Fruit fly (Drosophila melanogaster) whole organism, embryonic: ENCODE results near the gene Nup160.

Experiments used
- C15 ChIP-seq: fragments of 200-800 bp; sonication (Bioruptor generic); IDR thresholded peaks from 3 replicates; pipeline ENCODE4 v1.3.6; 2022; ENCODE audit warnings: missing biosample characterization, missing genetic modification characterization
- CG1024 ChIP-seq: fragments of 200-800 bp; sonication (Bioruptor generic); IDR thresholded peaks from 2 replicates; pipeline ENCODE4 v1.3.6; 2022; ENCODE audit warnings: missing biosample characterization, missing genetic modification characterization
- CG11696 ChIP-seq: fragments of 200-800 bp; sonication (Bioruptor generic); IDR thresholded peaks from 2 replicates; pipeline ENCODE4 v1.3.6; 2022; ENCODE audit warnings: missing biosample characterization, missing genetic modification characterization
- CG12155 ChIP-seq: fragments of 200-800 bp; sonication (Bioruptor generic); optimal IDR thresholded peaks from 3 replicates; lab custom pipeline; 2016; ENCODE audit warnings: missing biosample characterization, missing genetic modification characterization
- CG12219 ChIP-seq: fragments of 200-800 bp; sonication (Bioruptor generic); optimal IDR thresholded peaks from 3 replicates; lab custom pipeline; 2018; ENCODE audit warnings: missing biosample characterization, mild to moderate bottlenecking, missing genetic modification characterization
- CG12942 ChIP-seq: fragments of 200-800 bp; sonication (Bioruptor generic); optimal IDR thresholded peaks from 3 replicates; lab custom pipeline; 2016; ENCODE audit warnings: missing biosample characterization, missing genetic modification characterization
- CG14014 ChIP-seq: fragments of 200-800 bp; sonication (Bioruptor generic); IDR thresholded peaks from 2 replicates; pipeline ENCODE4 v1.3.6; 2022; ENCODE audit warnings: missing biosample characterization, missing genetic modification characterization
- CG14667 ChIP-seq: fragments of 200-800 bp; sonication (Bioruptor generic); IDR thresholded peaks from 2 replicates; pipeline ENCODE4 v1.3.6; 2022; ENCODE audit warnings: missing biosample characterization, missing genetic modification characterization
- CG17361 ChIP-seq: fragments of 200-800 bp; sonication (Bioruptor generic); IDR thresholded peaks from 3 replicates; pipeline ENCODE4 v1.3.6; 2022; ENCODE audit warnings: missing biosample characterization, missing genetic modification characterization
- CG2120 ChIP-seq: fragments of 200-800 bp; sonication (Bioruptor generic); optimal IDR thresholded peaks from 3 replicates; lab custom pipeline; 2016; ENCODE audit warnings: missing biosample characterization, missing genetic modification characterization
- CG2678 ChIP-seq: fragments of 200-800 bp; sonication (Bioruptor generic); optimal IDR thresholded peaks from 3 replicates; lab custom pipeline; 2019; ENCODE audit warnings: missing biosample characterization, mild to moderate bottlenecking, missing genetic modification characterization, moderate library complexity
- CG30431 ChIP-seq: fragments of 200-800 bp; sonication (Bioruptor generic); optimal IDR thresholded peaks from 2 replicates; lab custom pipeline; 2017; ENCODE audit warnings: missing biosample characterization, missing genetic modification characterization
- CG32532 ChIP-seq: fragments of 200-800 bp; sonication (Bioruptor generic); IDR thresholded peaks from 2 replicates; pipeline ENCODE4 v1.3.6; 2022; ENCODE audit warnings: missing biosample characterization, missing genetic modification characterization
- CG6272 ChIP-seq: fragments of 200-800 bp; sonication (Bioruptor generic); IDR thresholded peaks from 2 replicates; pipeline ENCODE4 v1.3.6; 2022; ENCODE audit warnings: missing biosample characterization, missing genetic modification characterization
- CG6654 ChIP-seq: fragments of 200-800 bp; sonication (Bioruptor generic); optimal IDR thresholded peaks from 2 replicates; lab custom pipeline; 2017; ENCODE audit warnings: missing biosample characterization, mild to moderate bottlenecking, missing genetic modification characterization
- CG6765 ChIP-seq: fragments of 200-800 bp; sonication (Bioruptor generic); optimal IDR thresholded peaks from 3 replicates; lab custom pipeline; 2017; ENCODE audit warnings: missing biosample characterization, mild to moderate bottlenecking, missing genetic modification characterization
- CG7556 ChIP-seq: fragments of 200-800 bp; sonication (Bioruptor generic); optimal IDR thresholded peaks from 2 replicates; lab custom pipeline; 2017; ENCODE audit warnings: missing biosample characterization, mild to moderate bottlenecking, missing genetic modification characterization
- CG7928 ChIP-seq: fragments of 200-800 bp; sonication (Bioruptor generic); optimal IDR thresholded peaks from 2 replicates; lab custom pipeline; 2017; ENCODE audit warnings: missing biosample characterization, mild to moderate bottlenecking, missing genetic modification characterization
- CTCF ChIP-seq: fragments of 200-800 bp; sonication (Bioruptor generic); optimal IDR thresholded peaks from 2 replicates; lab custom pipeline; 2017; ENCODE audit warnings: missing biosample characterization, mild to moderate bottlenecking, missing genetic modification characterization, moderate library complexity
- D19A ChIP-seq: fragments of 200-800 bp; optimal IDR thresholded peaks from 3 replicates; lab custom pipeline; 2019; ENCODE audit warnings: missing biosample characterization, mild to moderate bottlenecking, missing genetic modification characterization, moderate library complexity
- Dip2 ChIP-seq: fragments of 200-800 bp; sonication (Bioruptor generic); IDR thresholded peaks from 2 replicates; pipeline ENCODE4 v1.3.6; 2022; ENCODE audit warnings: missing biosample characterization, missing genetic modification characterization
- Dref ChIP-seq: fragments of 200-800 bp; sonication (Bioruptor generic); IDR thresholded peaks from 2 replicates; pipeline ENCODE4 v1.3.6; 2022; ENCODE audit warnings: missing biosample characterization, missing genetic modification characterization
- Elba2 ChIP-seq: fragments of 200-800 bp; sonication (Bioruptor generic); optimal IDR thresholded peaks from 3 replicates; lab custom pipeline; 2016; ENCODE audit warnings: missing biosample characterization, missing genetic modification characterization
- H2.0 ChIP-seq: fragments of 200-800 bp; sonication (Bioruptor generic); IDR thresholded peaks from 2 replicates; pipeline ENCODE4 v1.3.6; 2022; ENCODE audit warnings: missing biosample characterization, missing genetic modification characterization
- HLH4C ChIP-seq: fragments of 200-800 bp; sonication (Bioruptor generic); IDR thresholded peaks from 3 replicates; pipeline ENCODE4 v1.3.6; 2022; ENCODE audit warnings: missing biosample characterization, missing genetic modification characterization; ENCODE audit not compliant: partially characterized antibody
- Hmx ChIP-seq: fragments of 200-800 bp; sonication (Bioruptor generic); optimal IDR thresholded peaks from 2 replicates; lab custom pipeline; 2016; ENCODE audit warnings: missing biosample characterization, missing genetic modification characterization
- Lhr ChIP-seq: fragments of 200-800 bp; sonication (Bioruptor generic); optimal IDR thresholded peaks from 3 replicates; lab custom pipeline; 2017; ENCODE audit warnings: mild to moderate bottlenecking, missing biosample characterization, missing genetic modification reagents, missing genetic modification characterization
- MESR4 ChIP-seq: fragments of 200-800 bp; sonication (Bioruptor generic); optimal IDR thresholded peaks from 2 replicates; lab custom pipeline; 2018; ENCODE audit warnings: missing biosample characterization, mild to moderate bottlenecking, missing genetic modification characterization, moderate library complexity
- Meics ChIP-seq: fragments of 200-800 bp; sonication (Bioruptor generic); optimal IDR thresholded peaks from 2 replicates; lab custom pipeline; 2017; ENCODE audit warnings: missing biosample characterization, mild to moderate bottlenecking, missing genetic modification characterization
- NC2α ChIP-seq: fragments of 200-800 bp; sonication (Bioruptor generic); optimal IDR thresholded peaks from 2 replicates; lab custom pipeline; 2016; ENCODE audit warnings: missing biosample characterization, missing genetic modification characterization
- Opbp ChIP-seq: fragments of 200-800 bp; sonication (Bioruptor generic); IDR thresholded peaks from 3 replicates; pipeline ENCODE4 v1.3.6; 2022; ENCODE audit warnings: missing biosample characterization, missing genetic modification characterization; ENCODE audit not compliant: partially characterized antibody
- Sin3A ChIP-seq: fragments of >200 bp; optimal IDR thresholded peaks from 2 replicates; lab custom pipeline; 2018
- Sry-β ChIP-seq: fragments of 200-800 bp; sonication (Bioruptor generic); optimal IDR thresholded peaks from 2 replicates; lab custom pipeline; 2018; ENCODE audit warnings: missing biosample characterization, mild to moderate bottlenecking, missing genetic modification characterization, moderate library complexity
- Stat92E ChIP-seq, 3 experiments: fragments of >200 bp in 2 of 3; fragments of 200-800 bp in 1 of 3; sonication (Bioruptor generic) in 1 of 3; optimal IDR thresholded peaks; 2 replicates each; lab custom pipeline; 2017 to 2019; ENCODE audit warnings: missing biosample characterization in 3 of 3, missing genetic modification characterization in 3 of 3, mild to moderate bottlenecking in 1 of 3, moderate library complexity in 1 of 3
- Xrp1 ChIP-seq: fragments of 200-800 bp; sonication (Bioruptor generic); IDR thresholded peaks from 2 replicates; pipeline ENCODE4 v1.3.6; 2022; ENCODE audit warnings: missing biosample characterization, missing genetic modification characterization
- bcd ChIP-seq: fragments of 200-800 bp; sonication (Bioruptor generic); optimal IDR thresholded peaks from 2 replicates; lab custom pipeline; 2017; ENCODE audit warnings: missing biosample characterization, mild to moderate bottlenecking, missing genetic modification characterization
- btn ChIP-seq: fragments of 200-800 bp; sonication (Bioruptor generic); optimal IDR thresholded peaks from 2 replicates; lab custom pipeline; 2016; ENCODE audit warnings: missing biosample characterization, missing genetic modification characterization
- cad ChIP-seq: fragments of >200 bp; optimal IDR thresholded peaks from 2 replicates; lab custom pipeline; 2017; ENCODE audit warnings: missing biosample characterization, missing genetic modification characterization
- chinmo ChIP-seq: fragments of 200-800 bp; sonication (Bioruptor generic); IDR thresholded peaks from 4 replicates; pipeline ENCODE4 v1.3.6; 2022; ENCODE audit warnings: missing biosample characterization, missing genetic modification characterization; ENCODE audit not compliant: partially characterized antibody
- knrl ChIP-seq: fragments of 200-800 bp; sonication (Bioruptor generic); IDR thresholded peaks from 3 replicates; pipeline ENCODE4 v1.3.6; 2022; ENCODE audit warnings: missing biosample characterization, missing genetic modification characterization; ENCODE audit not compliant: partially characterized antibody
- lola ChIP-seq, 3 experiments: fragments of >200 bp in 2 of 3; fragments of 200-800 bp in 1 of 3; sonication (Bioruptor generic) in 1 of 3; optimal IDR thresholded peaks; 2 replicates each; lab custom pipeline; 2017 to 2019; ENCODE audit warnings: missing biosample characterization in 3 of 3, missing genetic modification characterization in 3 of 3, mild to moderate bottlenecking in 1 of 3, moderate library complexity in 1 of 3
- nerfin-1 ChIP-seq: fragments of 200-800 bp; sonication (Bioruptor generic); optimal IDR thresholded peaks from 3 replicates; lab custom pipeline; 2019; ENCODE audit warnings: missing biosample characterization, mild to moderate bottlenecking, missing genetic modification characterization, moderate library complexity
- peb ChIP-seq: fragments of 200-800 bp; sonication (Bioruptor generic); IDR thresholded peaks from 2 replicates; pipeline ENCODE4 v1.3.6; 2022; ENCODE audit warnings: missing biosample characterization, missing genetic modification characterization
- pho ChIP-seq: fragments of 200-800 bp; sonication (Bioruptor generic); optimal IDR thresholded peaks from 2 replicates; lab custom pipeline; 2016; ENCODE audit warnings: missing biosample characterization, missing genetic modification characterization
- pita ChIP-seq: fragments of 200-800 bp; sonication (Bioruptor generic); optimal IDR thresholded peaks from 2 replicates; lab custom pipeline; 2017; ENCODE audit warnings: missing biosample characterization, mild to moderate bottlenecking, missing genetic modification characterization
- prd ChIP-seq, 3 experiments: fragments of >200 bp in 2 of 3; fragments of 200-800 bp in 1 of 3; sonication (Bioruptor generic) in 1 of 3; optimal IDR thresholded peaks in 2 of 3; IDR thresholded peaks in 1 of 3; 2 replicates in 2 of 3; 3 replicates in 1 of 3; pipeline versions ENCODE4 v1.3.6 to Lab custom; 2017 to 2022; ENCODE audit warnings: missing biosample characterization in 1 of 3, missing genetic modification characterization in 1 of 3
- pum ChIP-seq: fragments of 200-800 bp; sonication (Bioruptor generic); optimal IDR thresholded peaks from 2 replicates; lab custom pipeline; 2016; ENCODE audit warnings: missing biosample characterization, missing genetic modification characterization
- salm ChIP-seq: fragments of 200-800 bp; sonication (Bioruptor generic); optimal IDR thresholded peaks from 2 replicates; lab custom pipeline; 2018; ENCODE audit warnings: missing biosample characterization, mild to moderate bottlenecking, missing genetic modification characterization
- twi ChIP-seq: fragments of 200-800 bp; optimal IDR thresholded peaks from 2 replicates; lab custom pipeline; 2019; ENCODE audit warnings: missing biosample characterization, mild to moderate bottlenecking, missing genetic modification characterization, moderate library complexity
- tx ChIP-seq: fragments of 200-800 bp; sonication (Bioruptor generic); optimal IDR thresholded peaks from 2 replicates; lab custom pipeline; 2016; ENCODE audit warnings: missing biosample characterization, missing genetic modification characterization
- zfh1 ChIP-seq: fragments of 200-800 bp; sonication (Bioruptor generic); IDR thresholded peaks from 3 replicates; pipeline ENCODE4 v1.3.6; 2022; ENCODE audit warnings: missing biosample characterization, missing genetic modification characterization

Gene Nup160

dm6 chr2L:11106562-11106962 lies 17.0 kb upstream of the Nup160 start, which contains the start of gene Reps (continued):
- TF ChIP-seq pho (GFP tag; lab: Kevin White, UChicago) (peak; percentile 98), btn (GFP tag; lab: Kevin White, UChicago) (peak; percentile 94), Lhr (GFP tag; lab: Kevin White, UChicago) (peak; percentile 96), Hmx (GFP tag; lab: Kevin White, UChicago) (peak; percentile 96), knrl (GFP tag; lab: Robert Waterston, UW) (peak; percentile 77), peb (peak; percentile 98), CG6765 (GFP tag; lab: Kevin White, UChicago) (peak; percentile 96), H2.0 (peak; percentile 98), CG17361 (GFP tag; lab: Robert Waterston, UW) (peak; percentile 99), D19A (tag; lab: Kevin White, UChicago) (peak; percentile 94), nerfin-1 (tag; lab: Kevin White, UChicago) (peak; percentile 97), Xrp1 (GFP tag; lab: Robert Waterston, UW) (peak; percentile 99), CG30431 (GFP tag; lab: Kevin White, UChicago) (peak; percentile 99), Dip2 (GFP tag; lab: Robert Waterston, UW) (peak; percentile 76), Elba2 (GFP tag; lab: Kevin White, UChicago) (peak; percentile 98), Sry-β (GFP tag; lab: Kevin White, UChicago) (peak; percentile 73), lola (GFP tag; optimal IDR thresholded peaks at IDR 0.05; lab: Kevin White, UChicago) (peak in 1 of 3 experiments; percentile 99), CG6654 (peak; percentile 93), Sin3A (lab: Kevin White, UChicago) (peak; percentile 96), CG11696 (GFP tag; lab: Robert Waterston, UW) (peak; percentile 94), CG14014 (peak; percentile 98), CG12155 (peak; percentile 98), Meics (GFP tag; lab: Kevin White, UChicago) (peak; percentile 98), CG2678 (tag; lab: Kevin White, UChicago) (peak; percentile 98), C15 (peak; percentile 97), chinmo (GFP tag; lab: Robert Waterston, UW) (no peak), CG6272 (GFP tag; lab: Robert Waterston, UW) (peak; percentile 99), NC2α (peak; percentile 95), tx (GFP tag; lab: Kevin White, UChicago) (peak; percentile 96), twi (tag; lab: Kevin White, UChicago) (peak; percentile 97), bcd (GFP tag; lab: Kevin White, UChicago) (peak; percentile 99), CTCF (peak; percentile 71), CG12219 (GFP tag; lab: Kevin White, UChicago) (peak; percentile 96), CG2120 (GFP tag; lab: Kevin White, UChicago) (peak; percentile 99), CG12942 (GFP tag; lab: Kevin White, UChicago) (peak; percentile 99), pita (GFP tag; lab: Kevin White, UChicago) (no peak), CG1024 (GFP tag; lab: Robert Waterston, UW) (peak; percentile 96), Opbp (GFP tag; lab: Robert Waterston, UW) (peak; percentile 15; the same call in 1 of the 3 replicates), CG32532 (GFP tag; lab: Robert Waterston, UW) (peak; percentile 99), Stat92E (GFP tag; optimal IDR thresholded peaks at IDR 0.05; lab: Kevin White, UChicago) (peak in 1 of 3 experiments; percentile 93), pum (GFP tag; lab: Kevin White, UChicago) (peak; percentile 98), cad (no peak), CG7928 (GFP tag; lab: Kevin White, UChicago) (peak; percentile 100), HLH4C (GFP tag; lab: Robert Waterston, UW) (peak; percentile 74), zfh1 (GFP tag; lab: Robert Waterston, UW) (peak; percentile 99), prd (optimal IDR thresholded peaks at IDR 0.05; lab: Kevin White, UChicago) (no peak), prd (GFP tag; IDR thresholded peaks at IDR 0.05; lab: Robert Waterston, UW) (peak; percentile 100), CG7556 (GFP tag; lab: Kevin White, UChicago) (peak; percentile 97), Dref (GFP tag; lab: Robert Waterston, UW) (peak; percentile 90), CG14667 (GFP tag; lab: Robert Waterston, UW) (peak; percentile 99), salm (tag; lab: Kevin White, UChicago) (peak; percentile 93), MESR4 (GFP tag; lab: Kevin White, UChicago) (peak; percentile 68)
